Fruit fly (Drosophila melanogaster) whole organism, wandering third instar larva: Measurements from ENCODE around the gene Cyt-c-p.
A peak's percentile ranks its signal among the peaks of the same experiment; 100 is the strongest.

Experiments
- Abd-B ChIP-seq: fragments of >200 bp; optimal IDR thresholded peaks from 2 replicates; lab custom pipeline; 2017; ENCODE audit warnings: missing biosample characterization, missing genetic modification characterization
- CG32264 ChIP-seq: fragments of 200-800 bp; sonication (Bioruptor generic); optimal IDR thresholded peaks from 2 replicates; lab custom pipeline; 2016; ENCODE audit warnings: missing biosample characterization, missing genetic modification characterization
- CG9705 ChIP-seq: fragments of 200-800 bp; sonication (Bioruptor generic); optimal IDR thresholded peaks from 2 replicates; lab custom pipeline; 2018; ENCODE audit warnings: missing biosample characterization, mild to moderate bottlenecking, missing genetic modification characterization
- Dfd ChIP-seq: fragments of >200 bp; optimal IDR thresholded peaks from 2 replicates; lab custom pipeline; 2017; ENCODE audit warnings: missing biosample characterization, missing genetic modification characterization
- Dif ChIP-seq: fragments of 200-275, 200-300 bp; sonication (Bioruptor generic); optimal IDR thresholded peaks from 2 replicates; lab custom pipeline; 2018; ENCODE audit warnings: missing biosample characterization, missing genetic modification characterization; ENCODE audit not compliant: partially characterized antibody
- GATAd ChIP-seq: sonication (Bioruptor generic); optimal IDR thresholded peaks from 2 replicates; lab custom pipeline; 2016; ENCODE audit warnings: missing biosample characterization, missing genetic modification characterization
- HLH106 ChIP-seq: fragments of 200-800 bp; optimal IDR thresholded peaks from 3 replicates; lab custom pipeline; 2019; ENCODE audit warnings: missing biosample characterization, mild to moderate bottlenecking, missing genetic modification characterization, moderate library complexity
- Hnf4 ChIP-seq: fragments of 200-800 bp; sonication (Bioruptor generic); optimal IDR thresholded peaks from 2 replicates; lab custom pipeline; 2016; ENCODE audit warnings: missing biosample characterization, mild to moderate bottlenecking, missing genetic modification characterization
- Hr78 ChIP-seq: fragments of >200 bp; optimal IDR thresholded peaks from 2 replicates; lab custom pipeline; 2017; ENCODE audit warnings: missing biosample characterization, missing genetic modification characterization
- Hr83 ChIP-seq: fragments of 200-300 bp; sonication (Bioruptor generic); optimal IDR thresholded peaks from 2 replicates; lab custom pipeline; 2016; ENCODE audit warnings: missing biosample characterization, mild to moderate bottlenecking, missing genetic modification characterization, moderate library complexity; ENCODE audit not compliant: poor library complexity, severe bottlenecking
- Jra ChIP-seq: sonication (Bioruptor generic); optimal IDR thresholded peaks from 2 replicates; lab custom pipeline; 2016; ENCODE audit warnings: missing biosample characterization, missing genetic modification characterization
- Mio ChIP-seq: sonication (Bioruptor generic); optimal IDR thresholded peaks from 2 replicates; lab custom pipeline; 2016; ENCODE audit warnings: missing biosample characterization, missing genetic modification characterization
- Myc ChIP-seq: fragments of >200 bp; optimal IDR thresholded peaks from 2 replicates; lab custom pipeline; 2017
- N ChIP-seq: fragments of >200 bp; optimal IDR thresholded peaks from 2 replicates; lab custom pipeline; 2018; ENCODE audit warnings: missing biosample characterization, missing external identifiers, missing genetic modification characterization
- OdsH ChIP-seq: fragments of 200-800 bp; sonication (Bioruptor generic); optimal IDR thresholded peaks from 2 replicates; lab custom pipeline; 2016; ENCODE audit warnings: missing biosample characterization, mild to moderate bottlenecking, missing genetic modification characterization
- Rel ChIP-seq, 2 experiments: fragments of 200-800 bp; sonication (Bioruptor generic) in 1 of 2; optimal IDR thresholded peaks; 2 replicates in 1 of 2; 3 replicates in 1 of 2; lab custom pipeline; 2016 to 2019; ENCODE audit warnings: mild to moderate bottlenecking in 2 of 2, missing biosample characterization in 2 of 2, missing genetic modification characterization in 2 of 2, moderate library complexity in 1 of 2
- Sp1 ChIP-seq: fragments of 200-800 bp; sonication (Bioruptor generic); optimal IDR thresholded peaks from 3 replicates; lab custom pipeline; 2019; ENCODE audit warnings: missing biosample characterization, mild to moderate bottlenecking, missing genetic modification characterization, moderate library complexity
- br ChIP-seq: fragments of 200-800 bp; sonication (Bioruptor generic); optimal IDR thresholded peaks from 2 replicates; lab custom pipeline; 2016; ENCODE audit warnings: missing biosample characterization, missing genetic modification characterization
- brk ChIP-seq: fragments of 200-800 bp; sonication (Bioruptor generic); optimal IDR thresholded peaks from 2 replicates; lab custom pipeline; 2016; ENCODE audit warnings: missing biosample characterization, mild to moderate bottlenecking, missing genetic modification characterization
- dmrt93B ChIP-seq: fragments of 200-800 bp; sonication (Bioruptor generic); optimal IDR thresholded peaks from 2 replicates; lab custom pipeline; 2018; ENCODE audit warnings: missing biosample characterization, mild to moderate bottlenecking, missing genetic modification characterization
- ey ChIP-seq: fragments of 200-800 bp; sonication (Bioruptor generic); optimal IDR thresholded peaks from 2 replicates; lab custom pipeline; 2016; ENCODE audit warnings: missing biosample characterization, missing genetic modification characterization
- foxo ChIP-seq, 2 experiments: fragments of 200-800 bp; sonication (Bioruptor generic); optimal IDR thresholded peaks; 2 replicates in 1 of 2; 3 replicates in 1 of 2; lab custom pipeline; 2016 to 2017; ENCODE audit warnings: missing biosample characterization in 2 of 2, missing genetic modification characterization in 2 of 2
- fru ChIP-seq: fragments of 200-800 bp; sonication (Bioruptor generic); optimal IDR thresholded peaks from 3 replicates; lab custom pipeline; 2016; ENCODE audit warnings: missing biosample characterization, mild to moderate bottlenecking, missing genetic modification characterization
- h ChIP-seq: fragments of 200-800 bp; sonication (Bioruptor generic); optimal IDR thresholded peaks from 3 replicates; lab custom pipeline; 2016; ENCODE audit warnings: missing biosample characterization, mild to moderate bottlenecking, missing genetic modification characterization
- jim ChIP-seq: fragments of 175-275, 200-325 bp; sonication (Bioruptor generic); optimal IDR thresholded peaks from 2 replicates; lab custom pipeline; 2016; ENCODE audit warnings: missing biosample characterization, mild to moderate bottlenecking, missing genetic modification characterization
- lola ChIP-seq: fragments of >200 bp; optimal IDR thresholded peaks from 2 replicates; lab custom pipeline; 2017; ENCODE audit warnings: missing biosample characterization, missing genetic modification characterization
- pan ChIP-seq: fragments of >200 bp; optimal IDR thresholded peaks from 2 replicates; lab custom pipeline; 2017
- psq ChIP-seq: fragments of 200-800 bp; sonication (Bioruptor generic); optimal IDR thresholded peaks from 3 replicates; lab custom pipeline; 2017; ENCODE audit warnings: missing biosample characterization, mild to moderate bottlenecking, missing genetic modification characterization, moderate library complexity
- rgr ChIP-seq: fragments of 200-800 bp; sonication (Bioruptor generic); optimal IDR thresholded peaks from 3 replicates; lab custom pipeline; 2016; ENCODE audit warnings: missing biosample characterization, mild to moderate bottlenecking, missing genetic modification characterization
- sage ChIP-seq: fragments of 200-800 bp; sonication (Bioruptor generic); optimal IDR thresholded peaks from 2 replicates; lab custom pipeline; 2016; ENCODE audit warnings: missing biosample characterization, mild to moderate bottlenecking, missing genetic modification characterization
- sv ChIP-seq: fragments of 200-800 bp; sonication (Bioruptor generic); optimal IDR thresholded peaks from 3 replicates; lab custom pipeline; 2016; ENCODE audit warnings: missing biosample characterization, missing genetic modification characterization
- tai ChIP-seq: sonication (Bioruptor generic); optimal IDR thresholded peaks from 2 replicates; lab custom pipeline; 2016; ENCODE audit warnings: missing biosample characterization, missing genetic modification characterization
- usp ChIP-seq: fragments of >200 bp; optimal IDR thresholded peaks from 2 replicates; lab custom pipeline; 2017; ENCODE audit warnings: missing biosample characterization, missing genetic modification characterization
- woc ChIP-seq: sonication (Bioruptor generic); optimal IDR thresholded peaks from 2 replicates; lab custom pipeline; 2016; ENCODE audit warnings: missing biosample characterization, mild to moderate bottlenecking, missing genetic modification characterization

Cyt-c-p gene

DNA sequence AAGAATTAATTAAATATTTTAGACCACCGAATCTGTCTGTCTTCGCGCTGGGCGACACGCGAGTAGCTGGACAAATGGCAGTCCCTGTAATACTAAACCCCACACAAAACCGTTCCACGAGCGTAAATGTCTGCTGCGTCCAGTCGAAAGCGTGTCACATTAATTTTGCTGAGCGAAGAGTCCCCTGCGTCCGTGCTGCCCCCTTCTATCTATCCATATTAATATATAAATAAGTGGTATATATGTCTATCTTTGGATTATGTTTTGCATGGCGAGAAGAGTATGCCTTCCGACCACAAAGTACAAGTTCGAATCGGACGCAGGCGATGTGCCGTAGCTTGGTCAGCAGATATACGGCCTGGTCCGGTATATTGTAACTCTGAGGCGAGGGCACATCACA lies 32.6 kb downstream of the Cyt-c-p start:
- TF ChIP-seq rgr (GFP tag; lab: Kevin White, UChicago) (no peak), foxo (GFP tag; optimal IDR thresholded peaks at IDR 0.05; lab: Kevin White, UChicago) (no peak), Hr78 (no peak), psq (no peak), Dfd (no peak), GATAd (GFP tag; lab: Kevin White, UChicago) (no peak), ey (GFP tag; lab: Kevin White, UChicago) (no peak), Abd-B (no peak), HLH106 (no peak), Hr83 (GFP tag; lab: Kevin White, UChicago) (no peak), OdsH (GFP tag; lab: Kevin White, UChicago) (no peak), woc (no peak), lola (GFP tag; lab: Kevin White, UChicago) (no peak), usp (GFP tag; lab: Kevin White, UChicago) (no peak), N (GFP tag; lab: Kevin White, UChicago) (no peak), fru (no peak), Dif (GFP tag; lab: Kevin White, UChicago) (no peak), Jra (GFP tag; lab: Kevin White, UChicago) (no peak)

DNA sequence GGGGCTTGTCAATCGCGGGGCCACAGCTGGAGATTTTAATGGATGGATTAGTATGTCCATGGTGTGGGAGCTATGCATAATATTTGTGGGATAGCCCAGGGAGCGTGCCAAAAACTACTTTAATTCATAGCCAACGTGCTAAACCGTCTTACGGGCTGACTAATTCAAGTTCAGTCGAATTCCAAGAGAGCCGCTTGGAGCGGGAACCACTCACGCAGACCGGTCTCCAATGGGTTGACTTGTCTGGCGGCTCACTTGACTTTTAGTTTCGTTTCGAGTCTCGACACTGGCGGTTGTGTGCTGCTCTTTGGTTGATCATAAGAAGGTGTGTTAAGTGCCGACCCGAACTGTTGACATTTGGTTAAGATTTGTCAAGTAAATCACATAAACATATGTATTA lies 34.3 kb downstream of the Cyt-c-p start, which contains the start of gene yellow-b:
Gene yellow-b (plus strand): TSS at position 263 of the 400 bp plus-strand sequence.
- TF ChIP-seq Dif (GFP tag; lab: Kevin White, UChicago), result peak; percentile 52
- TF ChIP-seq ey (GFP tag; lab: Kevin White, UChicago), result no peak
- TF ChIP-seq Myc, result no peak
- TF ChIP-seq Rel (GFP tag; optimal IDR thresholded peaks at IDR 0.05; lab: Kevin White, UChicago), result no peak
- TF ChIP-seq Rel (tag; optimal IDR thresholded peaks at IDR 0.05; lab: Kevin White, UChicago), result no peak
- TF ChIP-seq lola (GFP tag; lab: Kevin White, UChicago), result no peak
- no peak for TF ChIP-seq Jra (GFP tag; lab: Kevin White, UChicago)

DNA sequence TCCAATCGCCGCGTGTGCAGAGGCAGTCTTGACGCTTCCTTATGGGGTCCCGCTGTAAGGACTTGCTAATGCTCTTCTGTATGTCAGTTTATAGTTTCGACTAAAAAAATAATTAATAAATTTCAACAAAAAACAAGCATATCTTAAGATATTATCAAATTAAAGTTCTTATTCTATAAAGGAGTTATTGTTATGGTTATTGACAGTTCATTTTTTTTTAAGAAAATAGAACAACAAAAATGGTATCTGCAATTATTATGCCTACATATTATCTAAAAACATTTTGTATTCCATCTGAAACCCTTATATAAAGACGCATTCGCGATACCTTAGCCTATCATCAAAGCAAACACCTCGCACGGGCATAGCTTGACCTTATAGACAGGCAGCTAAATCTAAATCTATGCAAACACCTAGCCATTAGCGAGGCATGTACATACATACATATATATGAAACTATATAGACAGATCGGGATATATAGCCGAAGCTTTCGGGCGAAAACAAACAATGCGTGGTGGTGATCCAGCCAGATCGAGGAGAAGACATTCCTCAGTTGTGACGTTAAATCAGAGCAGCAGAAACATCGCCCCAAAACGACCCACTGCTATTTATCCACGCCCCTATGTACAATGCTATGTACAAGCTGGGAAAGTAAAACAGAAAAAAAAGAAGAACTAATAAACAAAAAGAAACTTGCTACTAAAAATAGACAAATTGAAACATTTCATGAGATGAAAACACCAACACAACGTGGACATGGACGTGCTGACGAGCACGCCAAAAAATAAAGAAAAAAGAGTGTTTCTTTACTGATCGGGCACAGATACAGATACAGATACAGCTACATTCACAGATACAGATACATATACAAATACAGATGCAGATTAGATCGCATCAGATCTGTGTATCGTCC lies 41.0 kb downstream of the Cyt-c-p start, which contains the start of gene ppk17:
Gene ppk17 (minus strand): TSS at position 51 of the 914 bp plus-strand sequence.
- no peak for TF ChIP-seq br (GFP tag; lab: Kevin White, UChicago)
- TF ChIP-seq Jra (GFP tag; lab: Kevin White, UChicago), result no peak
- TF ChIP-seq, all 38 proteins: peak for 0

DNA sequence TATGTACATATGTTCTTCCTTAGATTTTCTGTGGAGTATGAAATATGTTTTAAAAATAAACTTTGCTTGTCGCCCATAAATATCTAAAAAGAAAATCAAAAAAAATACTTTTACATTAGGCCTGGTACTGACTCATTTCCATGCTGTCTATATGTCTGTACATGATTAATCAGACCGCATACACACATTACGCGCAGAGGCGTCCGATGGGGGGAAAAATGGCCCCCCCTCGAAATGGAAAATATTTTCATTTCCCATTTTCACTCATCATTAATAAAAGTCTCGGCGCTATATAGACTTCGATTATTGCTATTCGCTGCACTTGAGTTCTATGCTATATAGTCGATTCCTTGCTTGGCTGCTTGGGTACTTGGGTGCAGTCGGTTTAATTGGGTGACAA lies 42.2 kb downstream of the Cyt-c-p start:
- no peak for TF ChIP-seq tai (GFP tag; lab: Kevin White, UChicago)
- no peak for TF ChIP-seq GATAd (GFP tag; lab: Kevin White, UChicago)
- no peak for TF ChIP-seq brk (GFP tag; lab: Kevin White, UChicago)
- no peak for TF ChIP-seq sage (GFP tag; lab: Kevin White, UChicago)
- TF ChIP-seq N (GFP tag; lab: Kevin White, UChicago), result no peak
- no peak for TF ChIP-seq foxo (GFP tag; optimal IDR thresholded peaks at IDR 0.05; lab: Kevin White, UChicago)
- TF ChIP-seq woc, result no peak
- TF ChIP-seq psq, result no peak
- TF ChIP-seq CG32264, result no peak
- TF ChIP-seq Sp1 (GFP tag; lab: Kevin White, UChicago), result no peak
- no peak for TF ChIP-seq fru
- TF ChIP-seq OdsH (GFP tag; lab: Kevin White, UChicago), result no peak
- no peak for TF ChIP-seq Dif (GFP tag; lab: Kevin White, UChicago)
- no peak for TF ChIP-seq Mio (GFP tag; lab: Kevin White, UChicago)
- no peak for TF ChIP-seq sv (GFP tag; lab: Kevin White, UChicago)
- TF ChIP-seq Dfd, result no peak
- no peak for TF ChIP-seq jim (GFP tag; lab: Kevin White, UChicago)
- no peak for TF ChIP-seq Hnf4 (GFP tag; lab: Kevin White, UChicago)
- TF ChIP-seq ey (GFP tag; lab: Kevin White, UChicago), result no peak

DNA sequence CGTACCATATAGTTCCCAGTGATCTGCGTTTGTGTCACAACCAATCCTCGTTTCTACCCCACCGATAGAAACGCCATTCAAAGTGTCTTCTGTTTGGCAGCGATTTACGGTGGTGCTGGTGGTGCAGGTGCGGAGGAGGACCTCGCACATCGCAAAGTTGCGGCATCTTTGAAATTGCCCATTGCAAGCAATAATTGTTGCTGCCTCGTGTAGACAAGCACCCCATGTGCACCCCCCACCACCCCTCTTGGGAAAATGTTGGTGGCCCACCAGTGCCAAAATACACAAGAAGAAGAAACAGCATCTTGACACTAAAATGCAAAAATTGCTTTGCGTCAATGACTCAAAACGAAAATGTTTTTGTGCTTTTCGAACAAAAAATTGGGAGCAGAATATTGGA lies 44.7 kb downstream of the Cyt-c-p start:
- TF ChIP-seq dmrt93B (GFP tag; lab: Kevin White, UChicago) (no peak), CG9705 (GFP tag; lab: Kevin White, UChicago) (no peak), Rel (GFP tag; optimal IDR thresholded peaks at IDR 0.05; lab: Kevin White, UChicago) (no peak), Rel (tag; optimal IDR thresholded peaks at IDR 0.05; lab: Kevin White, UChicago) (no peak), sv (GFP tag; lab: Kevin White, UChicago) (no peak), br (GFP tag; lab: Kevin White, UChicago) (no peak), psq (no peak), brk (GFP tag; lab: Kevin White, UChicago) (no peak), Jra (GFP tag; lab: Kevin White, UChicago) (no peak), Dif (GFP tag; lab: Kevin White, UChicago) (no peak), pan (lab: Kevin White, UChicago) (no peak), Hr83 (GFP tag; lab: Kevin White, UChicago) (no peak), sage (GFP tag; lab: Kevin White, UChicago) (no peak), h (no peak), Hr78 (no peak), HLH106 (no peak), lola (GFP tag; lab: Kevin White, UChicago) (no peak), ey (GFP tag; lab: Kevin White, UChicago) (no peak), OdsH (GFP tag; lab: Kevin White, UChicago) (no peak)
